Fruit fly (Drosophila melanogaster) whole organism: ENCODE data around the gene CG6163.

Experiments used
- Dll ChIP-seq: fragments of >200 bp; optimal IDR thresholded peaks from 2 replicates; lab custom pipeline; 2017
- psq ChIP-seq: fragments of >200 bp; optimal IDR thresholded peaks from 2 replicates; lab custom pipeline; 2017
- usp ChIP-seq: fragments of >200 bp; optimal IDR thresholded peaks from 2 replicates; lab custom pipeline; 2017; ENCODE audit warnings: missing biosample characterization, missing genetic modification characterization, mixed read lengths

- no peak for TF ChIP-seq usp (GFP tag; lab: Kevin White, UChicago)
- TF ChIP-seq Dll (lab: Kevin White, UChicago) = no peak
- no peak for TF ChIP-seq psq
These were observed 3.9 kb upstream of the CG6163 start for dm6 chr3L:11368319-11369299.
